Fruit fly (Drosophila melanogaster) whole organism: ENCODE measurements around the gene Arpc1.

Source experiments
- CG8478 ChIP-seq: fragments of >200 bp; optimal IDR thresholded peaks from 2 replicates; lab custom pipeline; 2018; ENCODE audit warnings: inconsistent platforms
- Dll ChIP-seq: fragments of >200 bp; optimal IDR thresholded peaks from 2 replicates; lab custom pipeline; 2017
- EcR ChIP-seq, 2 experiments: fragments of >200 bp; optimal IDR thresholded peaks; 2 replicates each; lab custom pipeline; 2017; ENCODE audit warnings: missing biosample characterization in 2 of 2, missing genetic modification characterization in 2 of 2, missing genetic modification reagents in 2 of 2
- psq ChIP-seq: fragments of >200 bp; optimal IDR thresholded peaks from 2 replicates; lab custom pipeline; 2017
- usp ChIP-seq: fragments of >200 bp; optimal IDR thresholded peaks from 2 replicates; lab custom pipeline; 2017; ENCODE audit warnings: missing biosample characterization, missing genetic modification characterization, mixed read lengths

- TF ChIP-seq CG8478 (no peak), psq (lab: Kevin White, UChicago) (no peak), Dll (lab: Kevin White, UChicago) (no peak), usp (GFP tag; lab: Kevin White, UChicago) (no peak), EcR (GFP tag; optimal IDR thresholded peaks at IDR 0.05; lab: Kevin White, UChicago) (no peak)
Observed at dm6 chr2L:13801166-13801565, 28.4 kb downstream of the Arpc1 start.
